Worm (Caenorhabditis elegans) whole organism, mixed stage, embryonic: Measurements from ENCODE around the gene nep-11.

Experiments used
- M03D4.4 ChIP-seq: sonication (generic microtip); optimal IDR thresholded peaks from 2 replicates; lab custom pipeline; 2017; ENCODE audit warnings: mild to moderate bottlenecking, missing genetic modification characterization, missing compliant biosample characterization
- bed-3 ChIP-seq: fragments of 200-800 bp; sonication (Bioruptor generic); optimal IDR thresholded peaks from 3 replicates; lab custom pipeline; 2018; ENCODE audit warnings: mild to moderate bottlenecking, missing genetic modification characterization, moderate library complexity, missing compliant biosample characterization
- blmp-1 ChIP-seq: fragments of 150-350 bp; optimal IDR thresholded peaks from 2 replicates; lab custom pipeline; 2014; ENCODE audit warnings: missing biosample characterization, missing genetic modification characterization
- ceh-43 ChIP-seq: fragments of 200-800 bp; sonication (Bioruptor generic); optimal IDR thresholded peaks from 2 replicates; lab custom pipeline; 2018; ENCODE audit warnings: mild to moderate bottlenecking, missing genetic modification characterization, moderate library complexity, missing compliant biosample characterization
- ceh-83 ChIP-seq: fragments of 200-800 bp; sonication (Bioruptor generic); optimal IDR thresholded peaks from 2 replicates; lab custom pipeline; 2018; ENCODE audit warnings: mild to moderate bottlenecking, missing genetic modification characterization, missing compliant biosample characterization
- ces-1 ChIP-seq: fragments of 150-350 bp; optimal IDR thresholded peaks from 2 replicates; lab custom pipeline; 2014; ENCODE audit warnings: missing biosample characterization, missing genetic modification reagents, missing genetic modification characterization
- cnd-1 ChIP-seq: fragments of 200-800 bp; sonication (Bioruptor generic); optimal IDR thresholded peaks from 2 replicates; lab custom pipeline; 2018; ENCODE audit warnings: mild to moderate bottlenecking, missing genetic modification characterization, missing compliant biosample characterization
- drap-1 ChIP-seq: fragments of 200-800 bp; sonication (Bioruptor generic); optimal IDR thresholded peaks from 3 replicates; lab custom pipeline; 2018; ENCODE audit warnings: mild to moderate bottlenecking, missing genetic modification characterization, missing compliant biosample characterization
- elt-1 ChIP-seq: sonication (generic microtip); optimal IDR thresholded peaks from 2 replicates; lab custom pipeline; 2017; ENCODE audit warnings: missing genetic modification characterization, mild to moderate bottlenecking, missing compliant biosample characterization, antibody characterized with exemption, moderate library complexity, borderline replicate concordance; ENCODE audit not compliant: insufficient read depth
- elt-3 ChIP-seq: fragments of 150-350 bp; optimal IDR thresholded peaks from 2 replicates; lab custom pipeline; 2014; ENCODE audit warnings: missing biosample characterization, missing genetic modification characterization
- flh-1 ChIP-seq: fragments of 200-800 bp; sonication (Bioruptor generic); optimal IDR thresholded peaks from 2 replicates; lab custom pipeline; 2018; ENCODE audit warnings: mild to moderate bottlenecking, missing genetic modification characterization, moderate library complexity, missing compliant biosample characterization
- hlh-1 ChIP-seq: fragments of 150-350 bp; optimal IDR thresholded peaks from 2 replicates; lab custom pipeline; 2014; ENCODE audit warnings: missing biosample characterization, missing genetic modification reagents, missing genetic modification characterization
- lin-13 ChIP-seq: fragments of 150-350 bp; optimal IDR thresholded peaks from 2 replicates; lab custom pipeline; 2014; ENCODE audit warnings: missing biosample characterization, missing genetic modification characterization
- lin-32 ChIP-seq: fragments of 200-800 bp; sonication (Bioruptor generic); optimal IDR thresholded peaks from 2 replicates; lab custom pipeline; 2018; ENCODE audit warnings: mild to moderate bottlenecking, missing genetic modification characterization, missing compliant biosample characterization
- lsy-2 ChIP-seq: fragments of 150-350 bp; optimal IDR thresholded peaks from 2 replicates; lab custom pipeline; 2014; ENCODE audit warnings: missing biosample characterization, missing genetic modification characterization
- mab-5 ChIP-seq: fragments of 150-350 bp; optimal IDR thresholded peaks from 2 replicates; lab custom pipeline; 2014; ENCODE audit warnings: missing biosample characterization, missing genetic modification characterization
- mls-2 ChIP-seq: sonication (generic microtip); optimal IDR thresholded peaks from 2 replicates; lab custom pipeline; 2016; ENCODE audit warnings: mild to moderate bottlenecking, missing genetic modification characterization, moderate library complexity, missing compliant biosample characterization
- nhr-12 ChIP-seq: fragments of 150-350 bp; optimal IDR thresholded peaks from 2 replicates; lab custom pipeline; 2014; ENCODE audit warnings: missing biosample characterization, missing genetic modification characterization
- nhr-2 ChIP-seq: fragments of 150-350 bp; optimal IDR thresholded peaks from 2 replicates; lab custom pipeline; 2014; ENCODE audit warnings: missing biosample characterization, missing genetic modification characterization
- nhr-237 ChIP-seq: fragments of 150-350 bp; optimal IDR thresholded peaks from 2 replicates; lab custom pipeline; 2014; ENCODE audit warnings: missing biosample characterization, missing genetic modification characterization
- nhr-28 ChIP-seq: fragments of 150-350 bp; optimal IDR thresholded peaks from 2 replicates; lab custom pipeline; 2014; ENCODE audit warnings: missing biosample characterization, missing genetic modification characterization
- nhr-76 ChIP-seq: sonication (generic microtip); optimal IDR thresholded peaks from 2 replicates; lab custom pipeline; 2017; ENCODE audit warnings: missing biosample characterization, missing genetic modification characterization
- pha-4 ChIP-seq: fragments of 150-350 bp; optimal IDR thresholded peaks from 2 replicates; lab custom pipeline; 2018; ENCODE audit warnings: missing biosample characterization, missing genetic modification reagents, missing genetic modification characterization
- snpc-4 ChIP-seq: fragments of 150-350 bp; optimal IDR thresholded peaks from 2 replicates; lab custom pipeline; 2014; ENCODE audit warnings: missing biosample characterization, missing genetic modification characterization
- sptf-1 ChIP-seq: sonication (generic microtip); optimal IDR thresholded peaks from 2 replicates; lab custom pipeline; 2017; ENCODE audit warnings: mild to moderate bottlenecking, missing genetic modification characterization, moderate library complexity, missing compliant biosample characterization
- unc-120 ChIP-seq: sonication (generic microtip); optimal IDR thresholded peaks from 2 replicates; lab custom pipeline; 2017; ENCODE audit warnings: missing genetic modification characterization, missing compliant biosample characterization; ENCODE audit not compliant: poor library complexity, severe bottlenecking
- unc-39 ChIP-seq: fragments of 150-350 bp; optimal IDR thresholded peaks from 2 replicates; lab custom pipeline; 2014; ENCODE audit warnings: missing biosample characterization, missing genetic modification characterization
- unc-62 ChIP-seq: fragments of 150-350 bp; optimal IDR thresholded peaks from 2 replicates; lab custom pipeline; 2014; ENCODE audit warnings: missing biosample characterization, missing genetic modification reagents, missing genetic modification characterization
- zip-8 ChIP-seq: fragments of 150-350 bp; optimal IDR thresholded peaks from 2 replicates; lab custom pipeline; 2014; ENCODE audit warnings: missing biosample characterization, missing genetic modification characterization
- ztf-11 ChIP-seq: fragments of 150-350 bp; optimal IDR thresholded peaks from 2 replicates; lab custom pipeline; 2014; ENCODE audit warnings: missing biosample characterization, missing genetic modification characterization

The nep-11 gene

ce11 chrII:3438280-3438679, 12.9 kb upstream of the nep-11 start:
- no peak for TF ChIP-seq nhr-76 (tag; lab: Kevin White, UChicago)
- TF ChIP-seq elt-3 (tag; lab: Kevin White, UChicago): no peak
- peak; percentile 90 for TF ChIP-seq blmp-1 (tag; lab: Kevin White, UChicago)

ce11 chrII:3437393-3437792, 12.1 kb upstream of the nep-11 start:
- TF ChIP-seq drap-1 (GFP tag; lab: Kevin White, UChicago): no peak
- peak; percentile 33 for TF ChIP-seq ceh-83 (GFP tag; lab: Kevin White, UChicago)

ce11 chrII:3436412-3436811, 11.1 kb upstream of the nep-11 start, which contains the start of gene skpo-2:
Gene skpo-2, minus strand, starts transcription at chrII:3436512.
- TF ChIP-seq nhr-237 (tag; lab: Kevin White, UChicago) (no peak), ceh-43 (GFP tag; lab: Kevin White, UChicago) (no peak), pha-4 (tag; lab: Kevin White, UChicago) (no peak), mab-5 (tag; lab: Kevin White, UChicago) (no peak), unc-39 (no peak), ztf-11 (tag; lab: Kevin White, UChicago) (no peak), zip-8 (tag; lab: Kevin White, UChicago) (no peak), unc-120 (tag; lab: Kevin White, UChicago) (no peak), sptf-1 (no peak), nhr-12 (tag; lab: Kevin White, UChicago) (no peak), ces-1 (no peak), elt-3 (tag; lab: Kevin White, UChicago) (no peak)

ce11 chrII:3434893-3435503, 9.7 kb upstream of the nep-11 start:
- TF ChIP-seq elt-3 (tag; lab: Kevin White, UChicago) (no peak), ceh-83 (GFP tag; lab: Kevin White, UChicago) (no peak), unc-39 (no peak), M03D4.4 (tag; lab: Kevin White, UChicago) (no peak), nhr-28 (tag; lab: Kevin White, UChicago) (no peak), ceh-43 (GFP tag; lab: Kevin White, UChicago) (no peak), nhr-2 (tag; lab: Kevin White, UChicago) (no peak), cnd-1 (tag; lab: Kevin White, UChicago) (no peak), mls-2 (no peak), ces-1 (no peak), snpc-4 (tag; lab: Kevin White, UChicago) (no peak), lsy-2 (no peak), ztf-11 (tag; lab: Kevin White, UChicago) (no peak), nhr-12 (tag; lab: Kevin White, UChicago) (no peak), nhr-237 (tag; lab: Kevin White, UChicago) (no peak), elt-1 (tag; lab: Kevin White, UChicago) (no peak)

- no peak for TF ChIP-seq lin-32 (GFP tag; lab: Kevin White, UChicago)
- TF ChIP-seq nhr-28 (tag; lab: Kevin White, UChicago): no peak
- no peak for TF ChIP-seq unc-62 (GFP tag; lab: Kevin White, UChicago)
- no peak for TF ChIP-seq mls-2
- no peak for TF ChIP-seq bed-3 (GFP tag; lab: Kevin White, UChicago)
- no peak for TF ChIP-seq drap-1 (GFP tag; lab: Kevin White, UChicago)
- no peak for TF ChIP-seq pha-4 (tag; lab: Kevin White, UChicago)
- no peak for TF ChIP-seq ces-1
- TF ChIP-seq hlh-1: no peak
- no peak for TF ChIP-seq flh-1 (GFP tag; lab: Kevin White, UChicago)
- no peak for TF ChIP-seq M03D4.4 (tag; lab: Kevin White, UChicago)
- TF ChIP-seq ceh-83 (GFP tag; lab: Kevin White, UChicago): no peak
- no peak for TF ChIP-seq cnd-1 (tag; lab: Kevin White, UChicago)
- TF ChIP-seq mab-5 (tag; lab: Kevin White, UChicago): no peak
- no peak for TF ChIP-seq lin-13 (tag; lab: Kevin White, UChicago)
- TF ChIP-seq nhr-237 (tag; lab: Kevin White, UChicago): no peak
- TF ChIP-seq ztf-11 (tag; lab: Kevin White, UChicago): no peak
- no peak for TF ChIP-seq blmp-1 (tag; lab: Kevin White, UChicago)
- TF ChIP-seq ceh-43 (GFP tag; lab: Kevin White, UChicago): no peak
These were observed 4.1 kb upstream of the nep-11 start, which contains the start of gene C16C8.18 for ce11 chrII:3429400-3429799. Gene C16C8.18, plus strand, starts transcription at chrII:3429700.
